Fruit fly (Drosophila melanogaster) whole organism, adult: Measurements from ENCODE around the gene CG31459.

ENCODE experiments used
- CG11617 ChIP-seq: fragments of 200-800 bp; sonication (Bioruptor generic); optimal IDR thresholded peaks from 2 replicates; lab custom pipeline; 2017; ENCODE audit warnings: mild to moderate bottlenecking, missing biosample characterization, missing genetic modification reagents, missing genetic modification characterization
- CG12768 ChIP-seq: fragments of 200-800 bp; sonication (Bioruptor generic); optimal IDR thresholded peaks from 2 replicates; lab custom pipeline; 2017; ENCODE audit warnings: missing biosample characterization, missing genetic modification characterization, mild to moderate bottlenecking, moderate library complexity, missing genetic modification reagents
- CG14711 ChIP-seq: fragments of 200-800 bp; sonication (Bioruptor generic); optimal IDR thresholded peaks from 2 replicates; lab custom pipeline; 2018; ENCODE audit warnings: missing biosample characterization, mild to moderate bottlenecking, missing genetic modification characterization, moderate library complexity
- CG1620 ChIP-seq: fragments of 200-800 bp; sonication (Bioruptor generic); optimal IDR thresholded peaks from 2 replicates; lab custom pipeline; 2016; ENCODE audit warnings: missing biosample characterization, missing genetic modification characterization
- CG33017 ChIP-seq: fragments of 200-800 bp; sonication (Bioruptor generic); optimal IDR thresholded peaks from 2 replicates; lab custom pipeline; 2018; ENCODE audit warnings: missing biosample characterization, mild to moderate bottlenecking, missing genetic modification characterization, moderate library complexity
- CG5204 ChIP-seq: fragments of 200-800 bp; sonication (Bioruptor generic); optimal IDR thresholded peaks from 2 replicates; lab custom pipeline; 2016; ENCODE audit warnings: missing biosample characterization, missing genetic modification characterization
- CG7045 ChIP-seq: fragments of 200-800 bp; sonication (Bioruptor generic); optimal IDR thresholded peaks from 2 replicates; lab custom pipeline; 2017; ENCODE audit warnings: missing biosample characterization, mild to moderate bottlenecking, missing genetic modification characterization
- CG7101 ChIP-seq: fragments of 200-800 bp; sonication (Bioruptor generic); optimal IDR thresholded peaks from 2 replicates; lab custom pipeline; 2018; ENCODE audit warnings: missing biosample characterization, mild to moderate bottlenecking, missing genetic modification characterization, moderate library complexity
- Clk ChIP-seq: fragments of 200-800 bp; sonication (Bioruptor generic); optimal IDR thresholded peaks from 2 replicates; lab custom pipeline; 2017; ENCODE audit warnings: missing biosample characterization, missing genetic modification characterization
- Crg-1 ChIP-seq: fragments of 200-800 bp; sonication (Bioruptor generic); optimal IDR thresholded peaks from 2 replicates; lab custom pipeline; 2016; ENCODE audit warnings: missing biosample characterization, missing genetic modification characterization
- Hr96 ChIP-seq: fragments of 200-800 bp; sonication (Bioruptor generic); optimal IDR thresholded peaks from 2 replicates; lab custom pipeline; 2016; ENCODE audit warnings: missing biosample characterization, missing genetic modification characterization
- Mnt ChIP-seq: fragments of 200-800 bp; sonication (Bioruptor generic); optimal IDR thresholded peaks from 2 replicates; lab custom pipeline; 2016; ENCODE audit warnings: missing biosample characterization, mild to moderate bottlenecking, missing genetic modification characterization
- bab1 ChIP-seq: fragments of 200-800 bp; sonication (Bioruptor generic); optimal IDR thresholded peaks from 3 replicates; lab custom pipeline; 2019; ENCODE audit warnings: missing biosample characterization, mild to moderate bottlenecking, missing genetic modification characterization, moderate library complexity
- cic ChIP-seq: fragments of 200-800 bp; sonication (Bioruptor generic); optimal IDR thresholded peaks from 2 replicates; lab custom pipeline; 2017; ENCODE audit warnings: missing biosample characterization, mild to moderate bottlenecking, missing genetic modification characterization, moderate library complexity
- cnc ChIP-seq, 2 experiments: fragments of >200 bp; optimal IDR thresholded peaks; 2 replicates each; lab custom pipeline; 2017
- kay ChIP-seq: fragments of 200-800 bp; sonication (Bioruptor generic); peaks from one replicate; lab custom pipeline; 2016; ENCODE audit warnings: missing biosample characterization, missing genetic modification characterization, borderline replicate concordance
- ovo ChIP-seq: fragments of 200-800 bp; sonication (Bioruptor generic); optimal IDR thresholded peaks from 2 replicates; lab custom pipeline; 2016; ENCODE audit warnings: missing biosample characterization, missing genetic modification characterization
- pad ChIP-seq: fragments of 200-800 bp; sonication (Bioruptor generic); optimal IDR thresholded peaks from 3 replicates; lab custom pipeline; 2017; ENCODE audit warnings: missing biosample characterization, missing genetic modification characterization, mild to moderate bottlenecking, moderate library complexity, missing genetic modification reagents
- tj ChIP-seq: fragments of 200-800 bp; sonication (Bioruptor generic); optimal IDR thresholded peaks from 3 replicates; lab custom pipeline; 2017; ENCODE audit warnings: missing biosample characterization, mild to moderate bottlenecking, missing genetic modification characterization, moderate library complexity
- toe ChIP-seq: fragments of 200-800 bp; sonication (Bioruptor generic); optimal IDR thresholded peaks from 2 replicates; lab custom pipeline; 2016; ENCODE audit warnings: missing biosample characterization, missing genetic modification characterization

Gene CG31459

dm6 chr3R:19840545-19840944 lies at the start of gene CG31459:
Gene CG31459 (plus strand): TSS chr3R:19840845.
- no peak for TF ChIP-seq cnc (optimal IDR thresholded peaks at IDR 0.05; lab: Kevin White, UChicago)
- TF ChIP-seq tj (GFP tag; lab: Kevin White, UChicago), result no peak
- TF ChIP-seq CG33017 (tag; lab: Kevin White, UChicago), result no peak
- no peak for TF ChIP-seq CG14711 (tag; lab: Kevin White, UChicago)

dm6 chr3R:19792697-19793096 lies 47.9 kb upstream of the CG31459 start:
- TF ChIP-seq CG1620 (GFP tag; lab: Kevin White, UChicago), result no peak
- no peak for TF ChIP-seq CG14711 (tag; lab: Kevin White, UChicago)
- TF ChIP-seq bab1 (GFP tag; lab: Kevin White, UChicago), result no peak
- TF ChIP-seq Clk, result no peak
- no peak for TF ChIP-seq Mnt (GFP tag; lab: Kevin White, UChicago)
- no peak for TF ChIP-seq CG11617
- TF ChIP-seq CG7045 (GFP tag; lab: Kevin White, UChicago), result no peak
- TF ChIP-seq tj (GFP tag; lab: Kevin White, UChicago), result no peak
- no peak for TF ChIP-seq CG7101 (tag; lab: Kevin White, UChicago)
- TF ChIP-seq kay, result no peak
- no peak for TF ChIP-seq CG12768 (GFP tag; lab: Kevin White, UChicago)
- TF ChIP-seq ovo (GFP tag; lab: Kevin White, UChicago), result no peak
- TF ChIP-seq cic (GFP tag; lab: Kevin White, UChicago), result no peak

dm6 chr3R:19793661-19794060 lies 47.0 kb upstream of the CG31459 start:
- TF ChIP-seq kay, result no peak

dm6 chr3R:19795332-19795731 lies 45.3 kb upstream of the CG31459 start:
- TF ChIP-seq Crg-1 (GFP tag; lab: Kevin White, UChicago) (no peak), Mnt (GFP tag; lab: Kevin White, UChicago) (no peak), CG7101 (tag; lab: Kevin White, UChicago) (no peak), Hr96 (no peak), CG33017 (tag; lab: Kevin White, UChicago) (no peak)

- no peak for TF ChIP-seq bab1 (GFP tag; lab: Kevin White, UChicago)
- TF ChIP-seq Hr96, result no peak
- no peak for TF ChIP-seq CG11617
These were observed 43.8 kb upstream of the CG31459 start for dm6 chr3R:19796835-19797234.

- TF ChIP-seq pad (GFP tag; lab: Kevin White, UChicago), result no peak
- no peak for TF ChIP-seq toe (GFP tag; lab: Kevin White, UChicago)
- TF ChIP-seq cic (GFP tag; lab: Kevin White, UChicago), result no peak
- TF ChIP-seq CG33017 (tag; lab: Kevin White, UChicago), result no peak
- no peak for TF ChIP-seq CG5204 (GFP tag; lab: Kevin White, UChicago)
- no peak for TF ChIP-seq Hr96
- TF ChIP-seq CG14711 (tag; lab: Kevin White, UChicago), result no peak
- TF ChIP-seq cnc (optimal IDR thresholded peaks at IDR 0.05; lab: Kevin White, UChicago), result no peak
- TF ChIP-seq Crg-1 (GFP tag; lab: Kevin White, UChicago), result no peak
- TF ChIP-seq CG12768 (GFP tag; lab: Kevin White, UChicago), result no peak
- TF ChIP-seq Clk, result no peak
- no peak for TF ChIP-seq ovo (GFP tag; lab: Kevin White, UChicago)
- no peak for TF ChIP-seq CG11617
These were observed 41.0 kb upstream of the CG31459 start for dm6 chr3R:19799614-19800013.

dm6 chr3R:19801752-19802151 lies 38.9 kb upstream of the CG31459 start:
- TF ChIP-seq Hr96 (no peak), CG5204 (GFP tag; lab: Kevin White, UChicago) (no peak)

dm6 chr3R:19802508-19802907 lies 38.1 kb upstream of the CG31459 start:
- TF ChIP-seq CG7045 (GFP tag; lab: Kevin White, UChicago) (no peak), cic (GFP tag; lab: Kevin White, UChicago) (no peak), toe (GFP tag; lab: Kevin White, UChicago) (no peak), ovo (GFP tag; lab: Kevin White, UChicago) (no peak)

- no peak for TF ChIP-seq CG33017 (tag; lab: Kevin White, UChicago)
These were observed 37.1 kb upstream of the CG31459 start for dm6 chr3R:19803539-19803938.
